Fruit fly (Drosophila melanogaster): Measurements from ENCODE around the gene Ugt36A1.
A peak's percentile ranks its signal among the peaks of the same experiment; 100 is the strongest.

The Ugt36A1 gene

DNA sequence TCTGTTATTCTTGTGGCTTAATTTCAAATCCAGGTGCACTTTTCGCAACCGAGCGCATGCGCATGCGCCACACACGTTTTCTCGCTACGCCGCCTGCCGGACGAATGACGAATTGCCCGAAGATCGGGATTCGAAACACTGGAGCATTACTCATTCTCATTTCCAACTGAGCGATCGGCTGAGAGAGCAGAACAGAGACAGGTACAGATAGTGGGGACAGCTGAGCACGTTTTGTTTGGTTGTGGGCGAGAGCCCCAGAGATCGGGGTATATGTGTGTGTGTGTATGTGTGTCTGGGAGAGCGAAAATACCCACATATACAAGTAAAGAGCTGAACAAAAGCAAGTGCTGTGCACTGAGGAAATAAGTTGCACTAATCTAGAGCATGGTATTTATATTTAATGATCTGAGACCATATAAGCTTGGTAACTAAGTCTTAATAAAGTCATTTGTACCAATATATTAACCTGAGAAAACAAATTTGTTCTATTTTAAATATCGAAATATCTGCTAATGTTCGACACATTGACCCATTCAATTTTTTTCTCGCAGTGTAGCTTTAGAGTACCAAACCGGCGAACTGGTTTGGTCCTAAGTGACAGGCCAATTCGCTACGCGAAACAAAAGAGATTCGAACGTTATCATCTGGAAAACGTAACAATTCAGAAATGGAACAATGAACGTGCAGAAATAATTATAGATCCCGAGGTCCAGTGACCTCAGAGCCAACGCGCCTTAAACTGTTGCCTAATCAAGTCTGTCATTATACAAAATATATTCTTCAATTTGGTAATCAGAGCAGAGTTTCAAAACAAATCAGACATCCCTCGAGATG, 13.4 kb downstream of the Ugt36A1 start:
- TF ChIP-seq Snoo (tag; optimal IDR thresholded peaks at IDR 0.05) (peak; percentile 92), rn (GFP tag; IDR thresholded peaks at IDR 0.05) (peak; percentile 99), CG4496 (GFP tag; IDR thresholded peaks at IDR 0.05) (peak; percentile 99), Pif1A (GFP tag; optimal IDR thresholded peaks at IDR 0.05) (peak; percentile 94), gl (tag; optimal IDR thresholded peaks at IDR 0.05) (peak; percentile 98), CG15710 (tag; optimal IDR thresholded peaks at IDR 0.05) (peak; percentile 93), CG14655 (GFP tag; optimal IDR thresholded peaks at IDR 0.05) (peak; percentile 100), CG17806 (tag; optimal IDR thresholded peaks at IDR 0.05) (peak; percentile 99), CG12605 (GFP tag; IDR thresholded peaks at IDR 0.05) (peak; percentile 95), CG10348 (GFP tag; IDR thresholded peaks at IDR 0.05) (peak; percentile 94), CG9948 (tag; optimal IDR thresholded peaks at IDR 0.05) (peak; percentile 98), D1 (tag; optimal IDR thresholded peaks at IDR 0.05) (peak; percentile 98), Ets98B (GFP tag; IDR thresholded peaks at IDR 0.05) (peak; percentile 99), Pif1B (GFP tag; optimal IDR thresholded peaks at IDR 0.05) (peak; percentile 94), CG13204 (GFP tag; optimal IDR thresholded peaks at IDR 0.05) (peak; percentile 82), CG34367 (tag; optimal IDR thresholded peaks at IDR 0.05) (peak; percentile 92), CG8301 (tag; optimal IDR thresholded peaks at IDR 0.05) (peak; percentile 100), CG8159 (tag; optimal IDR thresholded peaks at IDR 0.05) (peak; percentile 99), CG32121 (GFP tag; IDR thresholded peaks at IDR 0.05) (peak; percentile 99), EcR (GFP tag; optimal IDR thresholded peaks at IDR 0.05) (peak; percentile 87), fd96Ca (GFP tag; IDR thresholded peaks at IDR 0.05) (peak; percentile 96)

dm6 chr2L:3633871-3634270, 15.0 kb downstream of the Ugt36A1 start:
- TF ChIP-seq CG13204 (GFP tag; optimal IDR thresholded peaks at IDR 0.05) (no peak), Ets98B (GFP tag; IDR thresholded peaks at IDR 0.05) (no peak), EcR (GFP tag; optimal IDR thresholded peaks at IDR 0.05) (no peak), CG12605 (GFP tag; IDR thresholded peaks at IDR 0.05) (no peak), CG17806 (tag; optimal IDR thresholded peaks at IDR 0.05) (no peak), CG4496 (GFP tag; IDR thresholded peaks at IDR 0.05) (no peak), Pif1B (GFP tag; optimal IDR thresholded peaks at IDR 0.05) (no peak), D1 (tag; optimal IDR thresholded peaks at IDR 0.05) (no peak), CG8159 (tag; optimal IDR thresholded peaks at IDR 0.05) (no peak), Pif1A (GFP tag; optimal IDR thresholded peaks at IDR 0.05) (no peak), CG9948 (tag; optimal IDR thresholded peaks at IDR 0.05) (no peak), CG32121 (GFP tag; IDR thresholded peaks at IDR 0.05) (no peak), Snoo (tag; optimal IDR thresholded peaks at IDR 0.05) (no peak), CG14655 (GFP tag; optimal IDR thresholded peaks at IDR 0.05) (no peak), CG34367 (tag; optimal IDR thresholded peaks at IDR 0.05) (no peak), CG15710 (tag; optimal IDR thresholded peaks at IDR 0.05) (no peak), rn (GFP tag; IDR thresholded peaks at IDR 0.05) (no peak)

DNA sequence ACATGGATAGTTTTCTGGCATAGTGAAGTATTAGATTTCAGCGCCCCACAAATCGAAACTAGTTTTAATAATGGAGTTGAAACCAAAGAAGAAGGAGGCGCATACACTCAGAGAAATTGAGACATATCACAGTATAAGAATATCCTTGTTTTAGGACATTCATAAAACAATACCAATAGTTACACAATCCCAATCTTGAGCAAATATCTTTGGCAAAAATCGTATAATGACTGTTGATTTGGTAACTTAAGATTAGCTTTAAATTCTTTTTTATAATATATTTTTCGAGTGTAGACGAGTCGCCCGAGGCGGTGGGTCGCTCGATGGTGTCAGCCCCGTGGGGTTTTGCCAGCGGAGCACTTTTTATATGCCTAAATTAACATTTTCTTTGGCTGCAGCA, 16.5 kb downstream of the Ugt36A1 start:
- TF ChIP-seq CG13204 (GFP tag; optimal IDR thresholded peaks at IDR 0.05) (no peak), CG10348 (GFP tag; IDR thresholded peaks at IDR 0.05) (no peak), Pif1A (GFP tag; optimal IDR thresholded peaks at IDR 0.05) (no peak), CG9948 (tag; optimal IDR thresholded peaks at IDR 0.05) (no peak), Pif1B (GFP tag; optimal IDR thresholded peaks at IDR 0.05) (no peak), CG34367 (tag; optimal IDR thresholded peaks at IDR 0.05) (no peak), Snoo (tag; optimal IDR thresholded peaks at IDR 0.05) (no peak), CG12605 (GFP tag; IDR thresholded peaks at IDR 0.05) (no peak), fd96Ca (GFP tag; IDR thresholded peaks at IDR 0.05) (no peak), CG4496 (GFP tag; IDR thresholded peaks at IDR 0.05) (peak; percentile 45; the same call in 1 of the 3 replicates), Ets98B (GFP tag; IDR thresholded peaks at IDR 0.05) (peak; percentile 49; the same call in 1 of the 2 replicates), EcR (GFP tag; optimal IDR thresholded peaks at IDR 0.05) (no peak), CG8301 (tag; optimal IDR thresholded peaks at IDR 0.05) (peak; percentile 5), rn (GFP tag; IDR thresholded peaks at IDR 0.05) (0 out of 2 replicates have a peak, but pooled peaks have one; percentile 14), CG15710 (tag; optimal IDR thresholded peaks at IDR 0.05) (no peak), CG8159 (tag; optimal IDR thresholded peaks at IDR 0.05) (no peak), D1 (tag; optimal IDR thresholded peaks at IDR 0.05) (no peak), CG17806 (tag; optimal IDR thresholded peaks at IDR 0.05) (no peak), CG14655 (GFP tag; optimal IDR thresholded peaks at IDR 0.05) (no peak), gl (tag; optimal IDR thresholded peaks at IDR 0.05) (no peak), CG32121 (GFP tag; IDR thresholded peaks at IDR 0.05) (peak; percentile 58)

DNA sequence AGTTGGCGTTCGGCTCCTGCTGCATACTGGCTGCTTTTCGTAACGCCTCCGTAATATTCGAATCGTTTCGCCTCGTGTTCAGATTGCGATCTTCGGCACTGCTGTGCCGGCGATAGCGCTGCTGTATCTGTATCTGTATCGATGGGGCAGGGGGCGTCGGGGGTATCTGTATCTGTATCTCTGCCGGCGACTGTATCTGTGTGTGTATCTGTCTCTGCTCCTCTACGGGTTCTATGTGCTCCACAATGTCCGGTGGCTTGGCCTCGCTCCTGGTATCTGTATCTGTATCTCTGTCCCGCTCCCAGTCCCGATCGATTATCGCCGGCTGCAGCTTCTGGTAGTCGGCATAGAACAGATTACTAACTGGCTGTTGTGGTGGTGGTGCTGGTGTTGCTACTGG, 21.0 kb downstream of the Ugt36A1 start:
- peak; percentile 85 for TF ChIP-seq EcR (GFP tag; optimal IDR thresholded peaks at IDR 0.05)
- TF ChIP-seq Ets98B (GFP tag; IDR thresholded peaks at IDR 0.05) = peak; percentile 23; the same call in 1 of the 2 replicates
- TF ChIP-seq CG12605 (GFP tag; IDR thresholded peaks at IDR 0.05) = peak; percentile 14; the same call in 1 of the 2 replicates
- no peak; the same call in 1 of the 2 replicates for TF ChIP-seq CG32121 (GFP tag; IDR thresholded peaks at IDR 0.05)
- peak; percentile 7 for TF ChIP-seq CG8159 (tag; optimal IDR thresholded peaks at IDR 0.05)
- TF ChIP-seq rn (GFP tag; IDR thresholded peaks at IDR 0.05) = no peak
- no peak for TF ChIP-seq Snoo (tag; optimal IDR thresholded peaks at IDR 0.05)
- peak; percentile 87 for TF ChIP-seq CG13204 (GFP tag; optimal IDR thresholded peaks at IDR 0.05)
- TF ChIP-seq fd96Ca (GFP tag; IDR thresholded peaks at IDR 0.05) = peak; percentile 58; the same call in 1 of the 3 replicates
- no peak for TF ChIP-seq CG34367 (tag; optimal IDR thresholded peaks at IDR 0.05)

dm6 chr2L:3640952-3641351, 22.1 kb downstream of the Ugt36A1 start:
- TF ChIP-seq CG9948 (tag; optimal IDR thresholded peaks at IDR 0.05) = no peak
- TF ChIP-seq Pif1A (GFP tag; optimal IDR thresholded peaks at IDR 0.05) = no peak
- TF ChIP-seq CG10348 (GFP tag; IDR thresholded peaks at IDR 0.05) = no peak
- TF ChIP-seq D1 (tag; optimal IDR thresholded peaks at IDR 0.05) = no peak
- no peak for TF ChIP-seq CG12605 (GFP tag; IDR thresholded peaks at IDR 0.05)
- no peak for TF ChIP-seq CG13204 (GFP tag; optimal IDR thresholded peaks at IDR 0.05)
